Fruit fly (Drosophila melanogaster): ENCODE results near the gene CG5160.

dm6 chr2L:7440458-7441018 lies 42.0 kb upstream of the CG5160 start:
- TF ChIP-seq EcR (GFP tag; optimal IDR thresholded peaks at IDR 0.05) (no peak), CG8478 (optimal IDR thresholded peaks at IDR 0.05) (no peak), psq (optimal IDR thresholded peaks at IDR 0.05) (no peak), pan (optimal IDR thresholded peaks at IDR 0.05) (no peak)

Data from whole organism.